Worm (Caenorhabditis elegans) whole organism, L1 larva: ENCODE measurements around the gene ZC155.4.

ENCODE experiments used
- aly-2 ChIP-seq: fragments of 150-350 bp; optimal IDR thresholded peaks from 2 replicates; lab custom pipeline; 2014; ENCODE audit warnings: missing biosample characterization, missing genetic modification characterization
- lin-39 ChIP-seq: fragments of 150-350 bp; optimal IDR thresholded peaks from 2 replicates; lab custom pipeline; 2014; ENCODE audit warnings: missing biosample characterization, missing genetic modification reagents, missing genetic modification characterization
- nhr-11 ChIP-seq: fragments of 150-350 bp; optimal IDR thresholded peaks from 2 replicates; lab custom pipeline; 2014; ENCODE audit warnings: missing biosample characterization, missing genetic modification characterization
- nhr-47 ChIP-seq: sonication (generic microtip); optimal IDR thresholded peaks from 2 replicates; lab custom pipeline; 2016; ENCODE audit warnings: mild to moderate bottlenecking, missing genetic modification characterization, moderate library complexity, missing compliant biosample characterization
- pax-3 ChIP-seq: fragments of 200-800 bp; sonication (Bioruptor generic); optimal IDR thresholded peaks from 2 replicates; lab custom pipeline; 2018; ENCODE audit warnings: mild to moderate bottlenecking, missing genetic modification characterization, moderate library complexity, missing compliant biosample characterization
- snpc-4 ChIP-seq: fragments of 150-350 bp; optimal IDR thresholded peaks from 2 replicates; lab custom pipeline; 2014; ENCODE audit warnings: missing biosample characterization, missing genetic modification characterization
- unc-62 ChIP-seq: fragments of 150-350 bp; optimal IDR thresholded peaks from 2 replicates; lab custom pipeline; 2014; ENCODE audit warnings: missing biosample characterization, missing genetic modification reagents, missing genetic modification characterization
- zag-1 ChIP-seq: fragments of 150-350 bp; optimal IDR thresholded peaks from 2 replicates; lab custom pipeline; 2014; ENCODE audit warnings: missing biosample characterization, missing genetic modification characterization

DNA sequence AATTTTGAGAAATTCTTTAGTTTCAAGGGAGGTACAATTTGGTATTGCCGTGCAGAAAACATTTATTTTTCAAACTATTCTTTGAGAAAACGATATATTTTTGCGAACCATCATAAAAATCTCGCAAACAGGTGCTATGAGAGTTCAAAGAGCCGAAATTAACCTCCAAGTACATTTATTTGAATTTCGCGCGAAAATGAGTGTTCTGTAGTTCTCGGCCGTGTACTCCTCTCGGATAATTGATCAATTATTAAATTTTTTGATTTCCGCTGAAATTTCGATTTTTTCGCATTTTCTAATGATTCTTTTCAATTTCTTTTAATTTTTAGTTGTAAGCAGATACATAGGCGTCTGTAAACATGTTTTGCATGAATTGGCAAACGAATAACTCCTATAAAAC is 25.1 kb downstream of the ZC155.4 start:
- TF ChIP-seq nhr-47 (tag; lab: Kevin White, UChicago): peak; percentile 64
- peak; percentile 16 for TF ChIP-seq pax-3
- no peak for TF ChIP-seq zag-1 (tag; lab: Kevin White, UChicago)
- no peak for TF ChIP-seq aly-2
- no peak for TF ChIP-seq lin-39 (tag; lab: Kevin White, UChicago)
- TF ChIP-seq unc-62 (GFP tag; lab: Kevin White, UChicago): no peak
- TF ChIP-seq snpc-4 (tag; lab: Kevin White, UChicago): no peak
- TF ChIP-seq nhr-11 (tag; lab: Kevin White, UChicago): no peak
